Fruit fly (Drosophila melanogaster): Measurements from ENCODE around the gene bou.
A peak's percentile ranks its signal among the peaks of the same experiment; 100 is the strongest.

Gene bou

DNA sequence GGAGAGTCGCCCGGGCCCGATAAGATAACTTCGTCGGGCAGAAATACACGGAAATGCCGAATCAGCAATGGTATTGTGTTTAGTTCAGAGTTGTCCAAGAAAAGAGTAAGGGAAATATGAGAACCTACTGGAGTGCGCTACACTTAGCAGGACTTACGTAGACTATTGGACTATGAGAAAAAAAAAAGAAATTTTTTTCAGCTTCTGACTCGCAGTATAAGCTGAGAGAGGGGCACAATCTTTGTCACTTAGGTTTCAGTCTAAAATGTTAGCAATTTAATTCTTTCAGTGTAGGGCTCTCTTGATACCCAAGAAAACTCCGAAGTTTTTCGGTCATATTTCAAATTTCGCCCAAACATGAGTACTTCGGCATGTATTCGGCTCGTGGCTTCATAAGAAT is 7.5 kb downstream of the bou start (continued):
- TF ChIP-seq CG6791 (GFP tag; IDR thresholded peaks at IDR 0.05; ENCODE audit: partially characterized antibody) (no peak), ftz-f1 (GFP tag; optimal IDR thresholded peaks at IDR 0.05) (no peak), CG34376 (GFP tag; optimal IDR thresholded peaks at IDR 0.05) (peak; percentile 29), CG12744 (GFP tag; optimal IDR thresholded peaks at IDR 0.05) (peak; percentile 26), mld (GFP tag; IDR thresholded peaks at IDR 0.05; ENCODE audit: partially characterized antibody) (no peak), lola (GFP tag; optimal IDR thresholded peaks at IDR 0.05) (peak in 1 of 3 experiments; percentile 20), Bdp1 (GFP tag; optimal IDR thresholded peaks at IDR 0.05) (peak; percentile 56), hkb (optimal IDR thresholded peaks at IDR 0.05) (no peak), hkb (GFP tag; IDR thresholded peaks at IDR 0.05) (peak; percentile 88), Aef1 (GFP tag; IDR thresholded peaks at IDR 0.05) (peak; percentile 84), TFAM (GFP tag; optimal IDR thresholded peaks at IDR 0.05) (no peak), en (GFP tag; optimal IDR thresholded peaks at IDR 0.05) (peak; percentile 48), eve (GFP tag; optimal IDR thresholded peaks at IDR 0.05) (peak in 1 of 2 experiments; percentile 64), Dp (GFP tag; optimal IDR thresholded peaks at IDR 0.05) (no peak), H15 (GFP tag; IDR thresholded peaks at IDR 0.05) (peak; percentile 83), CrebB (tag; optimal IDR thresholded peaks at IDR 0.05) (peak; percentile 49), CG11504 (tag; optimal IDR thresholded peaks at IDR 0.05) (peak; percentile 74), CG32532 (GFP tag; IDR thresholded peaks at IDR 0.05) (peak; percentile 80), disco-r (GFP tag; optimal IDR thresholded peaks at IDR 0.05) (no peak), oc (tag; optimal IDR thresholded peaks at IDR 0.05) (peak; percentile 10), sqz (GFP tag; optimal IDR thresholded peaks at IDR 0.05) (peak; percentile 4), emc (GFP tag; optimal IDR thresholded peaks at IDR 0.05) (peak; percentile 1), btn (GFP tag; optimal IDR thresholded peaks at IDR 0.05) (peak; percentile 35), ERR (GFP tag; optimal IDR thresholded peaks at IDR 0.05) (peak; percentile 67), ci (GFP tag; IDR thresholded peaks at IDR 0.05) (peak; percentile 86), Nf-YA (GFP tag; IDR thresholded peaks at IDR 0.05) (peak; percentile 74), vnd (GFP tag; IDR thresholded peaks at IDR 0.05; ENCODE audit: partially characterized antibody) (no peak), CG2120 (GFP tag; optimal IDR thresholded peaks at IDR 0.05) (peak; percentile 85), CG12942 (GFP tag; optimal IDR thresholded peaks at IDR 0.05) (peak; percentile 33), fd102C (GFP tag; optimal IDR thresholded peaks at IDR 0.05) (no peak), inv (GFP tag; IDR thresholded peaks at IDR 0.05; ENCODE audit: partially characterized antibody) (no peak), Dll (GFP tag; IDR thresholded peaks at IDR 0.05; ENCODE audit: partially characterized antibody) (no peak), CoRest (tag; optimal IDR thresholded peaks at IDR 0.05) (peak; percentile 73), CG10366 (GFP tag; IDR thresholded peaks at IDR 0.05) (peak; percentile 80), pnt (GFP tag; optimal IDR thresholded peaks at IDR 0.05) (peak; percentile 45), hth (optimal IDR thresholded peaks at IDR 0.05) (no peak), Lim3 (GFP tag; IDR thresholded peaks at IDR 0.05) (0 out of 2 replicates have a peak, but pooled peaks have one; percentile 37), bigmax (GFP tag; optimal IDR thresholded peaks at IDR 0.05) (no peak), CG4730 (GFP tag; IDR thresholded peaks at IDR 0.05) (peak; percentile 73), dpn (GFP tag; optimal IDR thresholded peaks at IDR 0.05) (peak; percentile 70 to 73), ATbp (GFP tag; optimal IDR thresholded peaks at IDR 0.05) (peak; percentile 66), CG16779 (GFP tag; IDR thresholded peaks at IDR 0.05) (no peak), tup (GFP tag; optimal IDR thresholded peaks at IDR 0.05) (peak; percentile 0), CG5180 (GFP tag; optimal IDR thresholded peaks at IDR 0.05) (peak; percentile 41), CG4328 (GFP tag; optimal IDR thresholded peaks at IDR 0.05) (peak; percentile 27), CG7271 (tag; optimal IDR thresholded peaks at IDR 0.05) (no peak), CG10462 (GFP tag; optimal IDR thresholded peaks at IDR 0.05) (no peak), Atf6 (GFP tag; IDR thresholded peaks at IDR 0.05) (peak; percentile 86), wek (GFP tag; optimal IDR thresholded peaks at IDR 0.05) (no peak), CG6175 (GFP tag; IDR thresholded peaks at IDR 0.05) (peak; percentile 62; the same call in 2 of the 3 replicates), CG4424 (GFP tag; optimal IDR thresholded peaks at IDR 0.05) (peak; percentile 75)
